Worm (Caenorhabditis elegans): ENCODE measurements around the gene F36H1.3.

Gene F36H1.3

DNA sequence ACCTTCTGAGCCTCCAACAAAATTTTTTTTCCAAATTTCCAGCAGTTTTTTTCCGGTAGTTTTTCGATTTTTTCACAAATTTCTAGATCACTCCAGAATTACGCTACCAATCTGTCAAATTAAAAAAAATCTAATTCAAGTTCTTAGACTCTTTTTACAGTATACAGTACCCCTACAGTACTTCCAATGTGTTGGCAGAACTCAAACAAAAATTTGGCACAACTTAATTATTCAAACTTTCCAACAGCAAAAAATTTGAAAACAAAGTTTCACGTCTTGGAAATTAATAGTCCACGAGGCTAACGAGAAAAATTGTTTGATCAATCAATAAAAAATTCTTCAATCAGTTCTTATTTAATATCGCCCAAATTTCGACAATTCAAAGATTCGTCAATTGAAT, at the start of gene F36H1.3:
Gene F36H1.3, plus strand, starts transcription at position 323 of the 400 bp plus-strand sequence.
- TF ChIP-seq F13C5.2 (tag; optimal IDR thresholded peaks at IDR 0.05) (no peak), flt-1 (GFP tag; IDR thresholded peaks at IDR 0.05) (no peak), tra-4 (tag; optimal IDR thresholded peaks at IDR 0.05) (no peak), tbx-11 (GFP tag; IDR thresholded peaks at IDR 0.05) (no peak), B0310.2 (tag; optimal IDR thresholded peaks at IDR 0.05) (no peak), hnd-1 (tag; optimal IDR thresholded peaks at IDR 0.05) (no peak), tbx-37 (GFP tag; conservative IDR thresholded peaks at IDR 0.05) (no peak), scrt-1 (GFP tag; IDR thresholded peaks at IDR 0.05) (no peak), pes-1 (GFP tag; IDR thresholded peaks at IDR 0.05) (no peak)

DNA sequence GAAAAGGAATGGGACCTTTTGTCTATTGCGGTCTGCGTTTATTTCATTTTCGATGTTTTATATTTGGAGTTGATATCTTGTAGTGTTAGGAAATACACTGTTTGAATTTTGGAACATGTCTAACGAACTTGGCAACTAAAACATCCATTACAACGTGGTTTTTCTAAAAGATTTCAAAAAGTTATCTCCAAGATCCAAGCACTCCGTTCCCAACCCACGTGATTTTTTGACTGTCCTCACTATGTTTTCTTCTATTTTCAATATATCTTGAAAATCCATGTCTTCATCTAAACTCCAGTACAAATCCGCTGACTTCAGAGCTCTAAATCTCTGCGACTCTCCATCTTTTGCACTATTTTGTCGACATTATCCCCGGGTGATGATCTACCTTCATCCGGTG, 48.3 kb upstream of the F36H1.3 start, which contains the start of gene F13H10.9:
Gene F13H10.9, plus strand, starts transcription at position 301 of the 400 bp plus-strand sequence.
- TF ChIP-seq ama-1 (optimal IDR thresholded peaks at IDR 0.05): no peak
- TF ChIP-seq hnd-1 (tag; optimal IDR thresholded peaks at IDR 0.05): no peak
- no peak for TF ChIP-seq tbx-37 (GFP tag; conservative IDR thresholded peaks at IDR 0.05)
- no peak for TF ChIP-seq flt-1 (GFP tag; IDR thresholded peaks at IDR 0.05)
- TF ChIP-seq aly-1 (tag; optimal IDR thresholded peaks at IDR 0.05): no peak
- TF ChIP-seq F13C5.2 (tag; optimal IDR thresholded peaks at IDR 0.05): no peak
- no peak for TF ChIP-seq B0310.2 (tag; optimal IDR thresholded peaks at IDR 0.05)
- no peak for TF ChIP-seq scrt-1 (GFP tag; IDR thresholded peaks at IDR 0.05)
- TF ChIP-seq ceh-13 (GFP tag; optimal IDR thresholded peaks at IDR 0.05): no peak
- no peak for TF ChIP-seq hmg-4 (GFP tag; optimal IDR thresholded peaks at IDR 0.05)
- TF ChIP-seq ceh-36 (tag; optimal IDR thresholded peaks at IDR 0.05): no peak
- TF ChIP-seq tra-4 (tag; optimal IDR thresholded peaks at IDR 0.05): no peak
- TF ChIP-seq sea-1 (GFP tag; conservative IDR thresholded peaks at IDR 0.05): no peak
- TF ChIP-seq hmbx-1 (tag; optimal IDR thresholded peaks at IDR 0.05): no peak
- no peak for TF ChIP-seq ets-7 (tag; optimal IDR thresholded peaks at IDR 0.05)
- no peak for TF ChIP-seq tbx-11 (GFP tag; IDR thresholded peaks at IDR 0.05)

DNA sequence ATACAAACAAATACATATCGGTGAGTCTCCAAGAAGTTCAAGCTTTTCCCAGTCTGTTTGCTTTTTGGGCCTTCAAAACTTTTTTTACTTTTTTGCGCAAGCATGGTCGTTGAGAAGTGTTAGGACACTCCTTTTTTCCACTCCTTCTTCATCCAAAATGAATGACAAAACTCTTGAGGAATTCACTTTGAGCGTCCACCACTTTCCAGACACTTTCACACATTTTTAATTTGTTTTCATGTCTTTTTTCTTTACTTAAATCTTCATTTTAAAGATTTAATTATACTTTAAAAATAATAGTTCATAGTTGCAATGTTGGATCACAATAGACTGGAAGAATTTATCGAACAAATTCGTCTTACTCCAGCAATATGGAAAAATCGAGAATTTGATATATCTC, 45.7 kb upstream of the F36H1.3 start, which contains the start of gene F13H10.1:
Gene F13H10.1, plus strand, starts transcription at position 301 of the 400 bp plus-strand sequence.
- no peak for TF ChIP-seq hmg-4 (GFP tag; optimal IDR thresholded peaks at IDR 0.05)
- TF ChIP-seq ets-7 (tag; optimal IDR thresholded peaks at IDR 0.05): no peak
- no peak for TF ChIP-seq hmbx-1 (tag; optimal IDR thresholded peaks at IDR 0.05)
- TF ChIP-seq scrt-1 (GFP tag; IDR thresholded peaks at IDR 0.05): no peak
- no peak for TF ChIP-seq tbx-11 (GFP tag; IDR thresholded peaks at IDR 0.05)
- no peak for TF ChIP-seq B0310.2 (tag; optimal IDR thresholded peaks at IDR 0.05)
- TF ChIP-seq ceh-36 (tag; optimal IDR thresholded peaks at IDR 0.05): no peak
- TF ChIP-seq flt-1 (GFP tag; IDR thresholded peaks at IDR 0.05): no peak
- no peak for TF ChIP-seq sea-1 (GFP tag; conservative IDR thresholded peaks at IDR 0.05)
- TF ChIP-seq aly-1 (tag; optimal IDR thresholded peaks at IDR 0.05): no peak

DNA sequence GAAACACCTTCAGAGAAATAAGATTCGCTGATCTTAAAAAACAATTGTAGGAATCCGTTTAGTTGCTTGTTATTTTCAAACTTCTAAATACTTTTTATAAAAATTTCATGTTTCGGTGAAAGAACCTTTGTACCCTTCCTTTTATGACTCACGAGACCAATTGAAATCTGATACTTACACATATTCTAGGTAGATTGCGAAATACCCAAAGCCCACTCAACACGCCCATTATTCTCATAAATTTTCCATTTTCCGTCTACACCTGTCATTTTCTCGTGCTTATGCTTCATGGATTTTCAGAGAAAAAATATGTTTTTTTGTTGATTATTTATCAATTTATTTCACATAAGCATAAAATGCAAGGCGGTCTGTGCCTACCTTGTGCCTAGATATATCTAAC, 43.5 kb upstream of the F36H1.3 start:
- no peak for TF ChIP-seq B0310.2 (tag; optimal IDR thresholded peaks at IDR 0.05)
- TF ChIP-seq flt-1 (GFP tag; IDR thresholded peaks at IDR 0.05): no peak
- TF ChIP-seq aly-1 (tag; optimal IDR thresholded peaks at IDR 0.05): no peak
- no peak for TF ChIP-seq F13C5.2 (tag; optimal IDR thresholded peaks at IDR 0.05)
- TF ChIP-seq tra-4 (tag; optimal IDR thresholded peaks at IDR 0.05): no peak
- no peak for TF ChIP-seq hmg-4 (GFP tag; optimal IDR thresholded peaks at IDR 0.05)
- no peak for TF ChIP-seq ceh-13 (GFP tag; optimal IDR thresholded peaks at IDR 0.05)
- no peak for TF ChIP-seq ceh-36 (tag; optimal IDR thresholded peaks at IDR 0.05)
- no peak for TF ChIP-seq ets-7 (tag; optimal IDR thresholded peaks at IDR 0.05)
- no peak for TF ChIP-seq scrt-1 (GFP tag; IDR thresholded peaks at IDR 0.05)
- TF ChIP-seq tbx-11 (GFP tag; IDR thresholded peaks at IDR 0.05): no peak
- no peak for TF ChIP-seq tbx-37 (GFP tag; conservative IDR thresholded peaks at IDR 0.05)
- no peak for TF ChIP-seq hnd-1 (tag; optimal IDR thresholded peaks at IDR 0.05)
- TF ChIP-seq pes-1 (GFP tag; IDR thresholded peaks at IDR 0.05): no peak
- no peak for TF ChIP-seq ama-1 (optimal IDR thresholded peaks at IDR 0.05)
- TF ChIP-seq sea-1 (GFP tag; conservative IDR thresholded peaks at IDR 0.05): no peak
- TF ChIP-seq hmbx-1 (tag; optimal IDR thresholded peaks at IDR 0.05): no peak

DNA sequence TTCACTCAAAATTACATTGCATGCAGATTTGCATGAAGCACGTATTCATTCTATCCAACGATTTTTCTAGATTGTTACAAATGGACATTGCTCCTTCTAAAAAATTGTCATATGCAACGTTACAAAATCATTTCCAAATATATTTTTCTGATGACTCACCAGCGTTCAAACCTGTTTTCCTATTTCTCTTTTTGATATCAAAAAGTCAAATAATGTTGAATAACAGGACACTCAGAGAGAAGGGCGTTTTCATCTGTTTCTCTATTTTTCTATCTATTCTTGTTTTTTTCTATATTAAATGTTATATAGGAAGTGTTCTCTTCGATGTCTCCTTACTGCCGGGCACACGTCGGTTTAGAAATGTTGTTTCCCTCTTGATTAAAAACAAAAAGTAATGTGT, 43.1 kb upstream of the F36H1.3 start:
- TF ChIP-seq scrt-1 (GFP tag; IDR thresholded peaks at IDR 0.05) (no peak), pes-1 (GFP tag; IDR thresholded peaks at IDR 0.05) (no peak), hmg-4 (GFP tag; optimal IDR thresholded peaks at IDR 0.05) (no peak), F13C5.2 (tag; optimal IDR thresholded peaks at IDR 0.05) (no peak), sea-1 (GFP tag; conservative IDR thresholded peaks at IDR 0.05) (no peak), ets-7 (tag; optimal IDR thresholded peaks at IDR 0.05) (no peak), flt-1 (GFP tag; IDR thresholded peaks at IDR 0.05) (no peak), hnd-1 (tag; optimal IDR thresholded peaks at IDR 0.05) (no peak), ama-1 (optimal IDR thresholded peaks at IDR 0.05) (no peak), aly-1 (tag; optimal IDR thresholded peaks at IDR 0.05) (no peak), hmbx-1 (tag; optimal IDR thresholded peaks at IDR 0.05) (no peak), tbx-37 (GFP tag; conservative IDR thresholded peaks at IDR 0.05) (no peak), tbx-11 (GFP tag; IDR thresholded peaks at IDR 0.05) (no peak), ceh-13 (GFP tag; optimal IDR thresholded peaks at IDR 0.05) (no peak)

DNA sequence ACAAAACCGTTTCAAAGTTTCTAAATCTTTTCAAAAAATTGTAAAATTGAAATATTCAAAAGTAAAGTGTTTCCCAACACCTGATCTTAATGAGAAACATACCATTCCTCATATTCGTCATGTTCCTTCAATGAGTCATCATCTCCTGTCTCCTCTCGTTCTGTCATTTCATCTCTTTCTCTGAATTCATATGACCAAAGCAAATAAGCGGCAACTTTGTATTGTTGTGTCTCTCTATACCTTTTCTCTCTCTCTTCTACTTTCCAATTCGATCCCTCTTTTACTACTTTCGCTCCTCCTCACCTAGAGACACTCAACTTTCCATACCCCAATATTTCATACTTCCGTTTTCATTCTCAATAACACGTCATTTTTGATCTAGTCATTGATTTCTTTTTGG, 41.7 kb upstream of the F36H1.3 start:
- TF ChIP-seq hnd-1 (tag; optimal IDR thresholded peaks at IDR 0.05) (no peak), tra-4 (tag; optimal IDR thresholded peaks at IDR 0.05) (no peak), F13C5.2 (tag; optimal IDR thresholded peaks at IDR 0.05) (no peak), scrt-1 (GFP tag; IDR thresholded peaks at IDR 0.05) (no peak), hmbx-1 (tag; optimal IDR thresholded peaks at IDR 0.05) (no peak), pes-1 (GFP tag; IDR thresholded peaks at IDR 0.05) (no peak)

DNA sequence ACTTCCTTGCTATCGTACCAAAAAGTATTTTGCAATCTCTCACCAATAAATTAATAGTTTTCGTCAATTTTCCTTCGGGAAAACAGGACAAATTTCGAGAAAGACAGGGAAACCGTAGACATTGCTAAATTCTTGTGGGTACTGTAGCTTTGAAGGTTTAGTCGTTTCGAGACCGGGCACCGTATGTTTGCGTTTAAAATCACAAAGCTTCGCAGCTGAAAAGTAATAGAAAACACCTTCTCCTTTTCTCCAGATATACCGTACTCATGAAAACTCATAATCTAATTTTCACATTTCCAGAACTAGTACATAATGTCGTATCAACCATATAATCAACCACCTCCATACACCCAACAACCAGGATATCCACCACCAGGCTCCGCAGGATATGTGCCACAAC, 40.9 kb upstream of the F36H1.3 start, which contains the start of gene F13H10.6:
Gene F13H10.6, plus strand, starts transcription at position 301 of the 400 bp plus-strand sequence.
- TF ChIP-seq hnd-1 (tag; optimal IDR thresholded peaks at IDR 0.05): no peak
- no peak for TF ChIP-seq ama-1 (optimal IDR thresholded peaks at IDR 0.05)
- no peak for TF ChIP-seq scrt-1 (GFP tag; IDR thresholded peaks at IDR 0.05)
- no peak for TF ChIP-seq F13C5.2 (tag; optimal IDR thresholded peaks at IDR 0.05)
- TF ChIP-seq ceh-13 (GFP tag; optimal IDR thresholded peaks at IDR 0.05): no peak
- TF ChIP-seq ceh-36 (tag; optimal IDR thresholded peaks at IDR 0.05): no peak
- no peak for TF ChIP-seq tra-4 (tag; optimal IDR thresholded peaks at IDR 0.05)
- TF ChIP-seq flt-1 (GFP tag; IDR thresholded peaks at IDR 0.05): no peak
- TF ChIP-seq tbx-11 (GFP tag; IDR thresholded peaks at IDR 0.05): no peak
- no peak for TF ChIP-seq B0310.2 (tag; optimal IDR thresholded peaks at IDR 0.05)
- no peak for TF ChIP-seq ets-7 (tag; optimal IDR thresholded peaks at IDR 0.05)
- no peak for TF ChIP-seq sea-1 (GFP tag; conservative IDR thresholded peaks at IDR 0.05)
- TF ChIP-seq hmg-4 (GFP tag; optimal IDR thresholded peaks at IDR 0.05): no peak
- TF ChIP-seq hmbx-1 (tag; optimal IDR thresholded peaks at IDR 0.05): no peak
- TF ChIP-seq pes-1 (GFP tag; IDR thresholded peaks at IDR 0.05): no peak
- TF ChIP-seq tbx-37 (GFP tag; conservative IDR thresholded peaks at IDR 0.05): no peak
- TF ChIP-seq aly-1 (tag; optimal IDR thresholded peaks at IDR 0.05): no peak

All from whole organism, early embryonic.